Worm (Caenorhabditis elegans): ENCODE data around the gene vit-5.
A peak's percentile ranks its signal among the peaks of the same experiment; 100 is the strongest.

DNA sequence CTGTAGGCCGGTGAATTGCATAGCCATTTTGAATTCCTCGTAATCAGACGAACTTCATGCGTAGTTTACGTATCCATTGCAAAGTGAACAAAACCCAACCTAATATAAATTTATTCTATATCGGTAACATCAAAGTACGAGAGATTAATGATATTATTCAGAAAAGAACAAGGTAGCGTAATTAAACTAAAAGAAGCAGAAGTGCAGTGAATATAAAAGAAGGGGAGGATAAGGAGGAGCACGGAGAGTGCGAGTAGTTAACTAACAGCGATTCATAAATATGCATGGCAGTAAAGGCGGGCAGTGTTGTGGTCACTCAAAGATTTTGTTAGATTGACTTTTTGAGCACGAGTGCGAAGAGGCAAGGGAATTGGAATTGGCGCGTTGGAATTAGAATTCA is 28.6 kb upstream of the vit-5 start, which contains the start of gene clc-3:
- TF ChIP-seq flt-1 (GFP tag; IDR thresholded peaks at IDR 0.05) (no peak), ztf-23 (GFP tag; IDR thresholded peaks at IDR 0.05) (0 out of 2 replicates have a peak, but pooled peaks have one; percentile 22), T22C8.4 (GFP tag; IDR thresholded peaks at IDR 0.05) (no peak), ztf-29 (GFP tag; IDR thresholded peaks at IDR 0.05) (no peak), tab-1 (GFP tag; IDR thresholded peaks at IDR 0.05) (no peak), cog-1 (tag; optimal IDR thresholded peaks at IDR 0.05) (no peak)
